Worm (Caenorhabditis elegans) whole organism, young adult: ENCODE results near the gene ZK228.3.

Source experiments
- B0261.1 ChIP-seq: sonication (generic microtip); optimal IDR thresholded peaks from 2 replicates; lab custom pipeline; 2016; ENCODE audit warnings: mild to moderate bottlenecking, missing genetic modification characterization, moderate library complexity, missing compliant biosample characterization
- F23B12.7 ChIP-seq: sonication (generic microtip); optimal IDR thresholded peaks from 2 replicates; lab custom pipeline; 2017; ENCODE audit warnings: missing genetic modification characterization, mild to moderate bottlenecking, missing compliant biosample characterization, antibody characterized with exemption, moderate library complexity; ENCODE audit not compliant: insufficient read depth
- F37B4.10 ChIP-seq: fragments of 200-800 bp; sonication (Bioruptor generic); IDR thresholded peaks from 2 replicates; pipeline ENCODE4 v1.3.6; 2022; ENCODE audit warnings: missing genetic modification characterization, missing compliant biosample characterization
- F39B2.1 ChIP-seq: fragments of 200-800 bp; sonication (Bioruptor generic); IDR thresholded peaks from 2 replicates; pipeline ENCODE4 v1.3.6; 2022; ENCODE audit warnings: missing genetic modification reagents, missing genetic modification characterization, missing compliant biosample characterization
- F52B5.7 ChIP-seq: sonication (generic microtip); optimal IDR thresholded peaks from 2 replicates; lab custom pipeline; 2016; ENCODE audit warnings: mild to moderate bottlenecking, missing genetic modification characterization, missing compliant biosample characterization
- F57A8.1 ChIP-seq: fragments of 200-800 bp; sonication (Bioruptor generic); optimal IDR thresholded peaks from 2 replicates; lab custom pipeline; 2018; ENCODE audit warnings: mild to moderate bottlenecking, missing genetic modification characterization, moderate library complexity, missing compliant biosample characterization
- K11D2.4 ChIP-seq: fragments of 200-800 bp; sonication (Bioruptor generic); IDR thresholded peaks from 2 replicates; pipeline ENCODE4 v1.3.6; 2022; ENCODE audit warnings: missing genetic modification reagents, missing genetic modification characterization, missing compliant biosample characterization
- Y53G8AR.9 ChIP-seq: fragments of 200-800 bp; sonication (Bioruptor generic); conservative IDR thresholded peaks from 2 replicates; pipeline ENCODE4 v1.3.6; 2022; ENCODE audit warnings: missing genetic modification reagents, missing genetic modification characterization, missing compliant biosample characterization
- Y67H2A.10 ChIP-seq: fragments of 200-800 bp; sonication (Bioruptor generic); conservative IDR thresholded peaks from 2 replicates; pipeline ENCODE4 v1.3.6; 2022; ENCODE audit warnings: missing genetic modification reagents, missing genetic modification characterization, missing compliant biosample characterization
- Y79H2A.3 ChIP-seq: fragments of 200-800 bp; sonication (Bioruptor generic); conservative IDR thresholded peaks from 2 replicates; pipeline ENCODE4 v1.3.6; 2022; ENCODE audit warnings: missing genetic modification reagents, missing genetic modification characterization, missing compliant biosample characterization
- ZK185.1 ChIP-seq: sonication (generic microtip); optimal IDR thresholded peaks from 2 replicates; lab custom pipeline; 2016; ENCODE audit warnings: mild to moderate bottlenecking, missing genetic modification characterization, missing compliant biosample characterization; ENCODE audit not compliant: poor library complexity, severe bottlenecking
- ama-1 ChIP-seq, 3 experiments: fragments of 150-350 bp in 1 of 3; sonication (generic microtip) in 2 of 3; optimal IDR thresholded peaks; 2 replicates each; lab custom pipeline; 2014 to 2018; ENCODE audit warnings: missing biosample characterization in 2 of 3, missing genetic modification characterization in 2 of 3, missing genetic modification reagents in 2 of 3
- aptf-3 ChIP-seq: fragments of 200-800 bp; sonication (Bioruptor generic); IDR thresholded peaks from 2 replicates; pipeline ENCODE4 v1.3.6; 2022; ENCODE audit warnings: missing genetic modification characterization, missing compliant biosample characterization
- athp-1 ChIP-seq: sonication (generic microtip); optimal IDR thresholded peaks from 2 replicates; lab custom pipeline; 2017; ENCODE audit warnings: mild to moderate bottlenecking, missing genetic modification characterization, missing compliant biosample characterization
- attf-6 ChIP-seq: fragments of 200-800 bp; sonication (Bioruptor generic); IDR thresholded peaks from 2 replicates; pipeline ENCODE4 v1.3.6; 2022; ENCODE audit warnings: missing genetic modification reagents, missing genetic modification characterization, missing compliant biosample characterization
- ccch-3 ChIP-seq: fragments of 200-800 bp; sonication (Bioruptor generic); optimal IDR thresholded peaks from 2 replicates; lab custom pipeline; 2018; ENCODE audit warnings: mild to moderate bottlenecking, missing genetic modification characterization, missing compliant biosample characterization
- ceh-58 ChIP-seq: fragments of 200-800 bp; sonication (Bioruptor generic); IDR thresholded peaks from 2 replicates; pipeline ENCODE4 v1.3.6; 2022; ENCODE audit warnings: missing genetic modification characterization, missing compliant biosample characterization
- die-1 ChIP-seq: sonication (generic microtip); optimal IDR thresholded peaks from 2 replicates; lab custom pipeline; 2016; ENCODE audit warnings: missing genotype, mild to moderate bottlenecking, missing genetic modification characterization, missing compliant biosample characterization
- dpff-1 ChIP-seq: sonication (generic microtip); optimal IDR thresholded peaks from 2 replicates; lab custom pipeline; 2017; ENCODE audit warnings: mild to moderate bottlenecking, missing genetic modification characterization, missing compliant biosample characterization
- egl-18 ChIP-seq: fragments of 200-800 bp; sonication (Bioruptor generic); IDR thresholded peaks from 2 replicates; pipeline ENCODE4 v1.3.6; 2022; ENCODE audit warnings: missing genetic modification reagents, missing genetic modification characterization, missing compliant biosample characterization
- fkh-3 ChIP-seq: sonication (generic microtip); optimal IDR thresholded peaks from 2 replicates; lab custom pipeline; 2016; ENCODE audit warnings: mild to moderate bottlenecking, missing genetic modification characterization, missing compliant biosample characterization
- hsf-1 ChIP-seq: fragments of 200-800 bp; sonication (Bioruptor generic); IDR thresholded peaks from 2 replicates; pipeline ENCODE4 v1.3.6; 2022; ENCODE audit warnings: missing genetic modification reagents, missing genetic modification characterization, missing compliant biosample characterization
- lag-1 ChIP-seq: fragments of 200-800 bp; sonication (Bioruptor generic); IDR thresholded peaks from 2 replicates; pipeline ENCODE4 v1.3.6; 2022; ENCODE audit warnings: missing genetic modification reagents, missing genetic modification characterization, missing compliant biosample characterization
- lsl-1 ChIP-seq: fragments of 200-800 bp; sonication (Bioruptor generic); optimal IDR thresholded peaks from 2 replicates; lab custom pipeline; 2018; ENCODE audit warnings: mild to moderate bottlenecking, missing genetic modification characterization, moderate library complexity, missing compliant biosample characterization
- lsy-27 ChIP-seq: sonication (generic microtip); optimal IDR thresholded peaks from 2 replicates; lab custom pipeline; 2017; ENCODE audit warnings: missing genetic modification characterization, mild to moderate bottlenecking, missing compliant biosample characterization, antibody characterized with exemption, missing genotype, borderline replicate concordance; ENCODE audit not compliant: insufficient read depth
- madf-10 ChIP-seq: sonication (generic microtip); optimal IDR thresholded peaks from 2 replicates; lab custom pipeline; 2016; ENCODE audit warnings: mild to moderate bottlenecking, missing genetic modification characterization, missing compliant biosample characterization
- madf-3 ChIP-seq: fragments of 200-800 bp; sonication (Bioruptor generic); IDR thresholded peaks from 2 replicates; pipeline ENCODE4 v1.3.6; 2022; ENCODE audit warnings: missing genetic modification reagents, missing genetic modification characterization, missing compliant biosample characterization
- mcd-1 ChIP-seq: fragments of 200-800 bp; sonication (Bioruptor generic); IDR thresholded peaks from 2 replicates; pipeline ENCODE4 v1.3.6; 2022; ENCODE audit warnings: missing genetic modification reagents, missing genetic modification characterization, missing compliant biosample characterization
- mel-28 ChIP-seq: sonication (generic microtip); optimal IDR thresholded peaks from 2 replicates; lab custom pipeline; 2016; ENCODE audit warnings: borderline replicate concordance, mild to moderate bottlenecking, missing genetic modification characterization, missing compliant biosample characterization
- nfya-2 ChIP-seq: fragments of 200-800 bp; sonication (Bioruptor generic); IDR thresholded peaks from 2 replicates; pipeline ENCODE4 v1.3.6; 2022; ENCODE audit warnings: missing genetic modification reagents, missing genetic modification characterization, missing compliant biosample characterization
- nfyb-1 ChIP-seq: fragments of 200-800 bp; sonication (Bioruptor generic); IDR thresholded peaks from 2 replicates; pipeline ENCODE4 v1.3.6; 2022; ENCODE audit warnings: missing genetic modification reagents, missing genetic modification characterization, missing compliant biosample characterization
- nhr-120 ChIP-seq: fragments of 200-800 bp; sonication (Bioruptor generic); IDR thresholded peaks from 2 replicates; pipeline ENCODE4 v1.3.6; 2022; ENCODE audit warnings: missing genetic modification characterization, missing compliant biosample characterization
- nhr-27 ChIP-seq: fragments of 200-800 bp; sonication (Bioruptor generic); optimal IDR thresholded peaks from 2 replicates; lab custom pipeline; 2018; ENCODE audit warnings: mild to moderate bottlenecking, missing genetic modification characterization, moderate library complexity, missing compliant biosample characterization
- pha-4 ChIP-seq: fragments of 150-350 bp; sonication (generic microtip); optimal IDR thresholded peaks from 2 replicates; lab custom pipeline; 2014; ENCODE audit warnings: missing biosample characterization, missing genetic modification reagents, missing genetic modification characterization
- rcor-1 ChIP-seq: fragments of 200-800 bp; sonication (Bioruptor generic); IDR thresholded peaks from 2 replicates; pipeline ENCODE4 v1.3.6; 2022; ENCODE audit warnings: missing genetic modification reagents, missing genetic modification characterization, missing compliant biosample characterization
- rpc-1 ChIP-seq, 2 experiments: fragments of 150-350 bp in 1 of 2; sonication (generic microtip) in 1 of 2; optimal IDR thresholded peaks; 2 replicates each; lab custom pipeline; 2014 to 2018; ENCODE audit warnings: missing biosample characterization in 1 of 2, missing genetic modification characterization in 1 of 2, missing genetic modification reagents in 1 of 2, missing genotype in 1 of 2
- sdz-38 ChIP-seq: sonication (generic microtip); optimal IDR thresholded peaks from 2 replicates; lab custom pipeline; 2016; ENCODE audit warnings: missing genotype, missing genetic modification characterization, missing compliant biosample characterization
- sea-2 ChIP-seq: fragments of 200-800 bp; sonication (Bioruptor generic); IDR thresholded peaks from 2 replicates; pipeline ENCODE4 v1.3.6; 2022; ENCODE audit warnings: missing genetic modification characterization, missing compliant biosample characterization
- snpc-1.1 ChIP-seq: sonication (generic microtip); optimal IDR thresholded peaks from 2 replicates; lab custom pipeline; 2017; ENCODE audit warnings: missing genetic modification characterization, mild to moderate bottlenecking, missing compliant biosample characterization, antibody characterized with exemption, moderate library complexity, missing genotype, missing genetic modification reagents; ENCODE audit not compliant: insufficient read depth
- snpc-4 ChIP-seq, 5 experiments: fragments of 150-350 bp in 1 of 5; sonication (generic microtip) in 4 of 5; optimal IDR thresholded peaks; 2 replicates each; lab custom pipeline; 2014 to 2018; ENCODE audit warnings: missing genetic modification characterization in 5 of 5, missing biosample characterization in 3 of 5, antibody characterized with exemption in 2 of 5, mild to moderate bottlenecking in 2 of 5, missing compliant biosample characterization in 2 of 5, missing genotype in 2 of 5, moderate library complexity in 2 of 5, missing genetic modification reagents in 1 of 5
- sptf-2 ChIP-seq: fragments of 200-800 bp; sonication (Bioruptor generic); optimal IDR thresholded peaks from 2 replicates; lab custom pipeline; 2018; ENCODE audit warnings: mild to moderate bottlenecking, missing genetic modification characterization, missing compliant biosample characterization
- tbp1 ChIP-seq: fragments of 200-800 bp; sonication (Bioruptor generic); optimal IDR thresholded peaks from 2 replicates; lab custom pipeline; 2018; ENCODE audit warnings: mild to moderate bottlenecking, missing genetic modification characterization, missing compliant biosample characterization
- tbx-9 ChIP-seq: sonication (generic microtip); optimal IDR thresholded peaks from 2 replicates; lab custom pipeline; 2016; ENCODE audit warnings: borderline replicate concordance, missing genetic modification characterization, inconsistent platforms, missing compliant biosample characterization
- unc-130 ChIP-seq: sonication (generic microtip); optimal IDR thresholded peaks from 2 replicates; lab custom pipeline; 2016; ENCODE audit warnings: missing genetic modification reagents, missing genetic modification characterization, missing compliant biosample characterization
- zfh-2 ChIP-seq: fragments of 200-800 bp; sonication (Bioruptor generic); conservative IDR thresholded peaks from 2 replicates; pipeline ENCODE4 v1.3.6; 2022; ENCODE audit warnings: missing genetic modification reagents, missing genetic modification characterization, missing compliant biosample characterization
- ztf-28 ChIP-seq: fragments of 200-800 bp; sonication (Bioruptor generic); IDR thresholded peaks from 2 replicates; pipeline ENCODE4 v1.3.6; 2022; ENCODE audit warnings: missing genetic modification reagents, missing genetic modification characterization, missing compliant biosample characterization
- ztf-6 ChIP-seq: fragments of 200-800 bp; sonication (Bioruptor generic); IDR thresholded peaks from 2 replicates; pipeline ENCODE4 v1.3.6; 2022; ENCODE audit warnings: missing genetic modification reagents, missing genetic modification characterization, missing compliant biosample characterization

Gene ZK228.3

DNA sequence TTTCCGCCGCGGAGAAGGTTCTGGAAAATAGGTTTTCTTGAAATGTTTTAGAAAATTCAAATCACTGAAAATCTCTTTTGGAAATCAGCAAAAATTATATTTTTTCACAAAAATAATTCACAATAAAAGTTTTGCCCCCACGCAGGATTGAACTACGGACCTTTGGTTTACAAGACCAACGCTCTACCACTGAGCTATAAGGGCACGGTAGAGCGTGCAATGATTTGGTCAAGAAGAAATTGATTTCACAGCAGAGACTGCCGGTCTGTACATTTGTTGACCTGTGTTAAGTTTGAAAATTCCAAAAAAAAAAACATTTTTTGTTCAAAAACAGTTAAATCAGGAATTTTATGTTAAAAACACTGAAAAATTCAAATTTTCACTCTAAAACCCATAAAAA is 48.7 kb downstream of the ZK228.3 start:
- TF ChIP-seq nhr-120: no peak
- TF ChIP-seq F52B5.7 (tag; lab: Kevin White, UChicago): no peak
- no peak for TF ChIP-seq ccch-3 (GFP tag; lab: Kevin White, UChicago)
- TF ChIP-seq nfya-2: no peak
- no peak for TF ChIP-seq nfyb-1 (GFP tag; lab: Robert Waterston, UW)
- TF ChIP-seq Y79H2A.3 (GFP tag; lab: Robert Waterston, UW): no peak; the same call in 1 of the 2 replicates
- no peak for TF ChIP-seq attf-6 (GFP tag; lab: Robert Waterston, UW)
- peak; percentile 92 for TF ChIP-seq tbp1 (GFP tag; lab: Kevin White, UChicago)
- TF ChIP-seq pha-4 (tag; lab: Kevin White, UChicago): no peak
- TF ChIP-seq F39B2.1: no peak
- no peak for TF ChIP-seq K11D2.4 (GFP tag; lab: Robert Waterston, UW)
- peak; percentile 67 for TF ChIP-seq die-1 (tag; lab: Kevin White, UChicago)
- TF ChIP-seq snpc-1.1 (tag; lab: Kevin White, UChicago): peak; percentile 44
- TF ChIP-seq mcd-1 (GFP tag; lab: Robert Waterston, UW): no peak
- TF ChIP-seq sea-2 (GFP tag; lab: Robert Waterston, UW): no peak
- no peak for TF ChIP-seq sptf-2
- peak; percentile 16 for TF ChIP-seq unc-130 (GFP tag; lab: Kevin White, UChicago)
- TF ChIP-seq snpc-4 (GFP tag; optimal IDR thresholded peaks at IDR 0.05; lab: Kevin White, UChicago): peak; percentile 60
- TF ChIP-seq snpc-4 (tag; optimal IDR thresholded peaks at IDR 0.05; lab: Kevin White, UChicago): peak in 2 of 4 experiments; percentile 18 to 74
- no peak for TF ChIP-seq ceh-58 (GFP tag; lab: Robert Waterston, UW)
- TF ChIP-seq tbx-9: no peak
- TF ChIP-seq rcor-1: peak; percentile 28; the same call in 1 of the 2 replicates
- TF ChIP-seq zfh-2 (GFP tag; lab: Robert Waterston, UW): no peak
- TF ChIP-seq F37B4.10 (GFP tag; lab: Robert Waterston, UW): no peak
- peak; percentile 85 for TF ChIP-seq B0261.1 (tag; lab: Kevin White, UChicago)
- TF ChIP-seq rpc-1 (optimal IDR thresholded peaks at IDR 0.05; lab: Kevin White, UChicago): peak; percentile 82
- peak; percentile 94 for TF ChIP-seq rpc-1 (tag; optimal IDR thresholded peaks at IDR 0.05; lab: Kevin White, UChicago)
- TF ChIP-seq ztf-28 (GFP tag; lab: Robert Waterston, UW): no peak
- TF ChIP-seq egl-18 (GFP tag; lab: Robert Waterston, UW): no peak
- no peak for TF ChIP-seq aptf-3 (GFP tag; lab: Robert Waterston, UW)
- no peak for TF ChIP-seq madf-3
- no peak for TF ChIP-seq sdz-38
- no peak for TF ChIP-seq lag-1 (GFP tag; lab: Robert Waterston, UW)
- TF ChIP-seq mel-28: no peak
- no peak for TF ChIP-seq ztf-6 (GFP tag; lab: Robert Waterston, UW)
- peak; percentile 23 for TF ChIP-seq F23B12.7 (tag; lab: Kevin White, UChicago)
- no peak for TF ChIP-seq lsy-27 (tag; lab: Kevin White, UChicago)
- no peak for TF ChIP-seq dpff-1 (tag; lab: Kevin White, UChicago)
- TF ChIP-seq madf-10 (tag; lab: Kevin White, UChicago): peak; percentile 9
- TF ChIP-seq ama-1 (optimal IDR thresholded peaks at IDR 0.05; lab: Kevin White, UChicago): no peak
- TF ChIP-seq ama-1 (GFP tag; optimal IDR thresholded peaks at IDR 0.05; lab: Kevin White, UChicago): peak in 1 of 2 experiments; percentile 31
- no peak for TF ChIP-seq F57A8.1 (GFP tag; lab: Kevin White, UChicago)
- TF ChIP-seq Y67H2A.10 (GFP tag; lab: Robert Waterston, UW): no peak
- TF ChIP-seq fkh-3 (tag; lab: Kevin White, UChicago): no peak
- no peak for TF ChIP-seq hsf-1 (GFP tag; lab: Robert Waterston, UW)
- peak; percentile 3 for TF ChIP-seq lsl-1 (GFP tag; lab: Kevin White, UChicago)
- TF ChIP-seq athp-1: no peak
- TF ChIP-seq Y53G8AR.9 (GFP tag; lab: Robert Waterston, UW): peak; percentile 38; the same call in 1 of the 2 replicates
- no peak for TF ChIP-seq ZK185.1 (tag; lab: Kevin White, UChicago)
- TF ChIP-seq nhr-27 (tag; lab: Kevin White, UChicago): no peak
